Worm (Caenorhabditis elegans) whole organism, L2 larva: Measurements from ENCODE around the gene Y48B6A.10.

Source experiments
- F13H6.1 ChIP-seq: sonication (generic microtip); optimal IDR thresholded peaks from 2 replicates; lab custom pipeline; 2016; ENCODE audit warnings: missing genetic modification characterization, missing compliant biosample characterization
- R02D3.7 ChIP-seq: fragments of 150-350 bp; optimal IDR thresholded peaks from 2 replicates; lab custom pipeline; 2014; ENCODE audit warnings: missing biosample characterization, missing genetic modification characterization
- ZK546.5 ChIP-seq: sonication (generic microtip); optimal IDR thresholded peaks from 2 replicates; lab custom pipeline; 2017; ENCODE audit warnings: missing biosample characterization, missing genetic modification characterization
- aly-2 ChIP-seq: fragments of 150-350 bp; optimal IDR thresholded peaks from 2 replicates; lab custom pipeline; 2014; ENCODE audit warnings: missing biosample characterization, missing genetic modification characterization
- ama-1 ChIP-seq: fragments of 150-350 bp; optimal IDR thresholded peaks from 2 replicates; lab custom pipeline; 2018; ENCODE audit warnings: inconsistent platforms
- egl-27 ChIP-seq: sonication (generic microtip); optimal IDR thresholded peaks from 3 replicates; lab custom pipeline; 2017; ENCODE audit warnings: missing biosample characterization, missing genetic modification reagents, missing genetic modification characterization
- fos-1 ChIP-seq: fragments of 150-350 bp; optimal IDR thresholded peaks from 2 replicates; lab custom pipeline; 2014; ENCODE audit warnings: missing biosample characterization, missing genetic modification characterization
- mab-5 ChIP-seq: fragments of 150-350 bp; optimal IDR thresholded peaks from 2 replicates; lab custom pipeline; 2014; ENCODE audit warnings: missing biosample characterization, missing genetic modification characterization
- mdl-1 ChIP-seq, 2 experiments: fragments of 150-350 bp in 1 of 2; sonication (generic microtip) in 1 of 2; optimal IDR thresholded peaks; 2 replicates each; lab custom pipeline; 2017; ENCODE audit warnings: missing biosample characterization in 2 of 2, missing genetic modification characterization in 2 of 2
- nhr-11 ChIP-seq: fragments of 150-350 bp; optimal IDR thresholded peaks from 2 replicates; lab custom pipeline; 2014; ENCODE audit warnings: missing biosample characterization, missing genetic modification characterization
- skn-1 ChIP-seq: sonication (generic microtip); optimal IDR thresholded peaks from 2 replicates; lab custom pipeline; 2017; ENCODE audit warnings: missing biosample characterization, missing genetic modification characterization
- sma-3 ChIP-seq: sonication (generic microtip); optimal IDR thresholded peaks from 2 replicates; lab custom pipeline; 2016; ENCODE audit warnings: missing genetic modification reagents, missing genetic modification characterization, missing compliant biosample characterization
- snpc-4 ChIP-seq: fragments of 150-350 bp; optimal IDR thresholded peaks from 2 replicates; lab custom pipeline; 2014; ENCODE audit warnings: missing biosample characterization, missing genetic modification characterization

DNA sequence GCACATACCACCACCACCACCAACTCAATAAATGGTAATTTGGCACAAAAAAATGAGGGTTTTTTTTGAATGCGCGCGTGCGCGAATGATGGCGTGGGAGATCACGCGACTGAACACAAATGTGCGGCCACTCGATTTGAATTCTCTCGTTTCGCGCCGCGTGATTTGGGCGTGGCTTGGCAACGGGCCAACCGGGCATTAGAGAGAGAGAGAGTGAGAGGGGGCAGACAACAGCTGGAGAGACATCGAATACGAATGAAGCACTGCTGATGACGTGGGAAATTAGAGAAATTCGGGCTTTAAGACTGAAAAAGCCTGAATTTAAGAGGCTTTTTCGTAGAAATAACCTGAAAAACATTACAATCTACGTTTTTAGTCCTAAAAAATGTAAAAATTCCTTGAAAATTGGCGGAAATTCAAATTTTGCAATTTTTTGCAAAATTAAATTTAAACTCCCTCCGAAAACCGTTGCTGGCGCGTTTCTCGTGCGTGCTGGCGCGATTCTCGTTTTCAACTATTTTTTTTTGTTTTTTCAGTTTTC lies 37.3 kb downstream of the Y48B6A.10 start:
- no peak for TF ChIP-seq aly-2 (tag; lab: Kevin White, UChicago)
- TF ChIP-seq nhr-11 (tag; lab: Kevin White, UChicago), result no peak
- TF ChIP-seq egl-27 (tag; lab: Kevin White, UChicago), result peak; percentile 18
- peak; percentile 35 for TF ChIP-seq snpc-4 (tag; lab: Kevin White, UChicago)
- peak; percentile 51 to 81 for TF ChIP-seq mdl-1 (tag; optimal IDR thresholded peaks at IDR 0.05; lab: Kevin White, UChicago)
- TF ChIP-seq F13H6.1 (tag; lab: Kevin White, UChicago), result peak; percentile 92
- TF ChIP-seq ama-1 (lab: Kevin White, UChicago), result peak; percentile 66
- peak; percentile 31 for TF ChIP-seq fos-1 (tag; lab: Kevin White, UChicago)
- no peak for TF ChIP-seq R02D3.7
- TF ChIP-seq ZK546.5 (tag; lab: Kevin White, UChicago), result peak; percentile 57
- peak; percentile 76 for TF ChIP-seq mab-5
- TF ChIP-seq sma-3 (GFP tag; lab: Kevin White, UChicago), result peak; percentile 93
- no peak for TF ChIP-seq skn-1 (tag; lab: Kevin White, UChicago)
